Worm (Caenorhabditis elegans) whole organism, L2 larva: ENCODE results near the gene rpb-6.

Experiments used
- C34F6.9 ChIP-seq: fragments of 150-350 bp; optimal IDR thresholded peaks from 2 replicates; lab custom pipeline; 2014; ENCODE audit warnings: missing biosample characterization, missing genetic modification characterization
- R02D3.7 ChIP-seq: fragments of 150-350 bp; optimal IDR thresholded peaks from 2 replicates; lab custom pipeline; 2014; ENCODE audit warnings: missing biosample characterization, missing genetic modification characterization
- Y55F3AM.14 ChIP-seq: fragments of 200-800 bp; sonication (Bioruptor generic); optimal IDR thresholded peaks from 2 replicates; lab custom pipeline; 2018; ENCODE audit warnings: mild to moderate bottlenecking, missing genetic modification characterization, missing compliant biosample characterization
- ZK546.5 ChIP-seq: sonication (generic microtip); optimal IDR thresholded peaks from 2 replicates; lab custom pipeline; 2017; ENCODE audit warnings: missing biosample characterization, missing genetic modification characterization
- alr-1 ChIP-seq: fragments of 150-350 bp; optimal IDR thresholded peaks from 2 replicates; lab custom pipeline; 2014; ENCODE audit warnings: missing biosample characterization, missing genetic modification characterization
- blmp-1 ChIP-seq: sonication (generic microtip); optimal IDR thresholded peaks from 2 replicates; lab custom pipeline; 2017; ENCODE audit warnings: missing genetic modification characterization, mild to moderate bottlenecking, missing compliant biosample characterization, antibody characterized with exemption, moderate library complexity; ENCODE audit not compliant: insufficient read depth
- ceh-16 ChIP-seq: fragments of 150-350 bp; optimal IDR thresholded peaks from 2 replicates; lab custom pipeline; 2014; ENCODE audit warnings: missing biosample characterization, missing genetic modification characterization
- crh-2 ChIP-seq: sonication (generic microtip); optimal IDR thresholded peaks from 2 replicates; lab custom pipeline; 2017; ENCODE audit warnings: missing biosample characterization, missing genetic modification characterization
- dmd-4 ChIP-seq: sonication (generic microtip); optimal IDR thresholded peaks from 2 replicates; lab custom pipeline; 2017; ENCODE audit warnings: missing biosample characterization, missing genetic modification characterization
- egl-27 ChIP-seq: sonication (generic microtip); optimal IDR thresholded peaks from 3 replicates; lab custom pipeline; 2017; ENCODE audit warnings: missing biosample characterization, missing genetic modification reagents, missing genetic modification characterization
- elt-3 ChIP-seq: sonication (generic microtip); optimal IDR thresholded peaks from 2 replicates; lab custom pipeline; 2017; ENCODE audit warnings: missing biosample characterization, missing genetic modification characterization
- fos-1 ChIP-seq: fragments of 150-350 bp; optimal IDR thresholded peaks from 2 replicates; lab custom pipeline; 2014; ENCODE audit warnings: missing biosample characterization, missing genetic modification characterization
- gmeb-1 ChIP-seq: fragments of 150-350 bp; optimal IDR thresholded peaks from 2 replicates; lab custom pipeline; 2014; ENCODE audit warnings: missing biosample characterization, missing genetic modification characterization
- lin-11 ChIP-seq: fragments of 150-350 bp; sonication (generic microtip); optimal IDR thresholded peaks from 2 replicates; lab custom pipeline; 2014; ENCODE audit warnings: missing biosample characterization, missing genetic modification characterization, inconsistent platforms, mixed read lengths
- lin-13 ChIP-seq: fragments of 150-350 bp; optimal IDR thresholded peaks from 2 replicates; lab custom pipeline; 2014; ENCODE audit warnings: missing biosample characterization, missing genetic modification reagents, missing genetic modification characterization
- lin-39 ChIP-seq: fragments of 150-350 bp; optimal IDR thresholded peaks from 2 replicates; lab custom pipeline; 2014; ENCODE audit warnings: missing biosample characterization, missing genetic modification reagents, missing genetic modification characterization
- lsy-2 ChIP-seq, 2 experiments: fragments of 150-350 bp in 1 of 2; sonication (generic microtip) in 1 of 2; optimal IDR thresholded peaks; 2 replicates each; lab custom pipeline; 2014 to 2017; ENCODE audit warnings: missing biosample characterization in 2 of 2, missing genetic modification characterization in 2 of 2
- mbf-1 ChIP-seq: sonication (generic microtip); optimal IDR thresholded peaks from 2 replicates; lab custom pipeline; 2017; ENCODE audit warnings: missing biosample characterization, missing genetic modification characterization
- nhr-10 ChIP-seq: sonication (generic microtip); optimal IDR thresholded peaks from 2 replicates; lab custom pipeline; 2017; ENCODE audit warnings: missing biosample characterization, missing genetic modification characterization
- nhr-11 ChIP-seq: fragments of 150-350 bp; optimal IDR thresholded peaks from 2 replicates; lab custom pipeline; 2014; ENCODE audit warnings: missing biosample characterization, missing genetic modification characterization
- nhr-12 ChIP-seq: fragments of 150-350 bp; optimal IDR thresholded peaks from 2 replicates; lab custom pipeline; 2014; ENCODE audit warnings: missing biosample characterization, missing genetic modification characterization
- nhr-21 ChIP-seq: fragments of 150-350 bp; optimal IDR thresholded peaks from 2 replicates; lab custom pipeline; 2014; ENCODE audit warnings: missing biosample characterization, missing genetic modification characterization
- nhr-23 ChIP-seq: fragments of 150-350 bp; optimal IDR thresholded peaks from 2 replicates; lab custom pipeline; 2014; ENCODE audit warnings: missing biosample characterization, missing genetic modification reagents, missing genetic modification characterization
- nhr-237 ChIP-seq: fragments of 150-350 bp; optimal IDR thresholded peaks from 2 replicates; lab custom pipeline; 2014; ENCODE audit warnings: missing biosample characterization, missing genetic modification characterization
- nhr-25 ChIP-seq: fragments of 150-350 bp; sonication (generic microtip); optimal IDR thresholded peaks from 3 replicates; lab custom pipeline; 2014; ENCODE audit warnings: missing biosample characterization, missing genetic modification characterization
- nhr-77 ChIP-seq: fragments of 150-350 bp; optimal IDR thresholded peaks from 2 replicates; lab custom pipeline; 2014; ENCODE audit warnings: missing biosample characterization, missing genetic modification characterization
- unc-55 ChIP-seq: fragments of 150-350 bp; sonication (generic microtip); optimal IDR thresholded peaks from 3 replicates; lab custom pipeline; 2014; ENCODE audit warnings: missing biosample characterization, missing genetic modification reagents, missing genetic modification characterization
- zag-1 ChIP-seq: fragments of 150-350 bp; optimal IDR thresholded peaks from 2 replicates; lab custom pipeline; 2014; ENCODE audit warnings: missing biosample characterization, missing genetic modification characterization
- ztf-1 ChIP-seq: fragments of 200-800 bp; sonication (Bioruptor generic); conservative IDR thresholded peaks from 2 replicates; pipeline ENCODE4 v1.3.6; 2022; ENCODE audit warnings: missing genetic modification characterization, missing compliant biosample characterization
- ztf-4 ChIP-seq: fragments of 150-350 bp; optimal IDR thresholded peaks from 2 replicates; lab custom pipeline; 2014; ENCODE audit warnings: missing biosample characterization, missing genetic modification characterization

rpb-6 gene

ce11 chrII:10587742-10588141 lies 8.6 kb downstream of the rpb-6 start, which contains the start of gene crn-3:
Gene crn-3 (plus strand): TSS chrII:10588042.
- TF ChIP-seq nhr-25 (tag; lab: Kevin White, UChicago) (no peak), nhr-23 (no peak), Y55F3AM.14 (GFP tag; lab: Kevin White, UChicago) (no peak)

DNA sequence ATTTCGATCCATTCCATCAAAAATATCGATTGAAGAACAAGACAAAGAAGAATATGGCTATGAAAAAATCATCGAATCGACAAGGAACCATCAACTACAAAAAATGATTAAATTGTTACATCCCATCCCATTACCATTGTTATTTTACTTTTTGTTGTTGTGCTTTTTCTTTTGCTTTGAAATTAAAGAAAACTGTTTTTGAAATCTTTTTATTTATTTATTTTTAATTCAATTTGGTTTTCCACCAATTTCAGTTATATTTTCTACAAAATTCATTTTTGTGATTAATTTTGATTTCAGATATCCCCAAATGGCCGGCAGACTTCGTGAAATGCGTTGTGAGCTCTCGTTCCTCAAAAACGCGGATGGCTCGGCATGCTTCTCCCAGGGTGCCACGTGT lies 13.3 kb downstream of the rpb-6 start, which contains the start of gene crn-5:
Gene crn-5, plus strand, starts transcription at position 301 of the 400 bp plus-strand sequence.
- no peak for TF ChIP-seq crh-2 (tag; lab: Kevin White, UChicago)
- TF ChIP-seq nhr-77 (tag; lab: Kevin White, UChicago): no peak
- TF ChIP-seq ztf-1 (GFP tag; lab: Robert Waterston, UW): no peak
- no peak for TF ChIP-seq lin-13 (GFP tag; lab: Kevin White, UChicago)
- TF ChIP-seq C34F6.9: no peak
- TF ChIP-seq ztf-4 (tag; lab: Kevin White, UChicago): no peak
- TF ChIP-seq nhr-23: no peak
- TF ChIP-seq elt-3 (tag; lab: Kevin White, UChicago): no peak
- no peak for TF ChIP-seq nhr-12 (tag; lab: Kevin White, UChicago)
- TF ChIP-seq R02D3.7 (tag; lab: Kevin White, UChicago): no peak
- TF ChIP-seq, all 48 proteins: peak for 0

DNA sequence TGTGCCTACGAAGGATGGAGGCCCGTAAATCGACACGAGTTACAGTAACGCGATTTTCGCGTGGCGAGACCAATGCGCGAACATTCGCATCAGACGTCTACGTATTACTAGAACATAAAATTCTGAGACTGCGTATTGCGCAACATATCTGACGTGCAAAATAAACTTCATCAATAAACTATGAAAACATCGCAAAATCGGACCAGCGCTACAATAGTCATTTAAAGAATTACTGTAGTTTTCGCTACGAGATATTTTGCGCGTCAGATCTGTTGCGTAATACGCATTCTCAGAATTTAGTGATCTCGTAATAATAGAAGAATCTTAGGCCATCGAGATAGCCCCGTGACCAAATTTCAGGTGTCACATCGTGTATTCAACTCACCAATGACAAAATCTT lies 15.1 kb downstream of the rpb-6 start:
- TF ChIP-seq nhr-10 (tag; lab: Kevin White, UChicago): no peak
- TF ChIP-seq, all 48 proteins: peak for 0

DNA sequence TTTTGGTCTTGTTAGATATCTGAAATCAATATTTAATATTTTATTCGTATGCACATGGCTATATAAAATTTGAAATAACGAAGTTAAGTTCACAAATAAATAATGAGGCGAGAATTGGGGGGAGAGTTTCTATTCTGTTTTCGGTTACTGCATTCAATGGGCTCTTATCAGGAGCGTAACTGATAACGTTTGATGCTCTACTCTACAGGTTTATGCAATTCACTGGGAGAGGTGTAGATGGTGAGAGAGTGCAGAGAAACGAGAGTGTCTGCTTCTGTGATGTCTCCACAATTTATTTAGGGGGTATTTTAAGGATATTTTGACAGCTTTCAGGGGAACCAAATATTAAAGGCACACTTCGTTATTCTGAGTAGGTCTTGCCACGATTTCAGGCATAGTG lies 15.6 kb downstream of the rpb-6 start, which contains the start of gene C14A4.6:
Gene C14A4.6, minus strand, starts transcription at position 19 of the 400 bp plus-strand sequence.
- TF ChIP-seq R02D3.7 (tag; lab: Kevin White, UChicago): no peak
- TF ChIP-seq crh-2 (tag; lab: Kevin White, UChicago): peak; percentile 54
- peak; percentile 74 for TF ChIP-seq fos-1
- TF ChIP-seq lin-11 (tag; lab: Kevin White, UChicago): no peak
- no peak for TF ChIP-seq egl-27
- no peak for TF ChIP-seq nhr-237 (tag; lab: Kevin White, UChicago)
- TF ChIP-seq lin-39 (tag; lab: Kevin White, UChicago): no peak
- no peak for TF ChIP-seq nhr-10 (tag; lab: Kevin White, UChicago)
- no peak for TF ChIP-seq lsy-2 (tag; optimal IDR thresholded peaks at IDR 0.05; lab: Kevin White, UChicago)

DNA sequence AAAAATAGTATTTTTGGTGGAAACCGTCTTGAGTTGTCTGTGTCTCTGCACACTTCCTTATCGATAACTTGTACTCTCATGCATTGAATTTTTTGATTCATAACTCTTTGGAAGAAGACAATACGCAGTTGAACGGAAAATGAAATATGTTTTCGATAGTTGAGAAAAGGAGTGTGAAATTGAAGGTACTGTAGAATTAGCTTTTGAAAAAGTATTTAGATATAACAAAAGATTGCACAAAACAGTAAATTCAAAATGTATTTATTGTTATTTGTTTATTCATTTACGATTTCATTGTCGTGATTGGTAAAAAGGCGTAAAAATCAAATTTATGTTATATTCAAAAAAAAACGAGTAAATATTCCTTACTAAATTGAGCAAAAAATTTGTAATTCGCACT lies 17.3 kb downstream of the rpb-6 start, which contains the start of gene C14A4.7:
Gene C14A4.7, minus strand, starts transcription at position 101 of the 400 bp plus-strand sequence.
- TF ChIP-seq nhr-21 (tag; lab: Kevin White, UChicago) (no peak), lin-13 (GFP tag; lab: Kevin White, UChicago) (no peak), fos-1 (peak; percentile 37), C34F6.9 (no peak), gmeb-1 (no peak), dmd-4 (no peak)
- TF ChIP-seq, all 48 proteins: peak for 1

DNA sequence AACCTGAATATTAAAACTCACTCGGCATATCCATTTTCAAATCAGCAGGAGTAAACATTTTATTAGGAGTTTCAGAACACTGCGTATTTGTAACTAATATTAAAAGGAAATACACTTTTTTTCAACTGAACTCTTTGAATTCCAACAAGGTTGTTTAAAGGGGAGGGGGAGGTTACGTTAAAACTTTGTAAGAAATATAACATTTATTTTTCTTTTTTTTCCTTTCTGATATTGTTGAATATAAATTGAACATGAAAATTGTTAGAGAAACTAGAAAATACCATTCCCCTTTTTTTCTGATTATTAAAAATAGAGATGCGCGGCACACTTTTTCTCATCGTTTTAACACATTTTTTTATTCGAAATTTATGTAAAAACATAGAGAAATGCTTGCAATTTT lies 18.9 kb downstream of the rpb-6 start, which contains the start of gene C14A4.8:
Gene C14A4.8, minus strand, starts transcription at position 101 of the 400 bp plus-strand sequence.
- no peak for TF ChIP-seq ceh-16 (tag; lab: Kevin White, UChicago)
- no peak for TF ChIP-seq nhr-11

ce11 chrII:10598970-10599369 lies 19.8 kb downstream of the rpb-6 start, which contains the start of gene C14A4.9:
Gene C14A4.9 (plus strand): TSS chrII:10599337.
- TF ChIP-seq nhr-21 (tag; lab: Kevin White, UChicago) (no peak), ztf-1 (GFP tag; lab: Robert Waterston, UW) (no peak), nhr-25 (tag; lab: Kevin White, UChicago) (no peak), blmp-1 (tag; lab: Kevin White, UChicago) (peak; percentile 26)

- TF ChIP-seq R02D3.7 (tag; lab: Kevin White, UChicago): no peak
- no peak for TF ChIP-seq alr-1 (tag; lab: Kevin White, UChicago)
- TF ChIP-seq mbf-1 (tag; lab: Kevin White, UChicago): no peak
- no peak for TF ChIP-seq nhr-23
- no peak for TF ChIP-seq lsy-2 (tag; optimal IDR thresholded peaks at IDR 0.05; lab: Kevin White, UChicago)
- no peak for TF ChIP-seq zag-1 (tag; lab: Kevin White, UChicago)
- TF ChIP-seq ZK546.5 (tag; lab: Kevin White, UChicago): no peak
- TF ChIP-seq unc-55: no peak
- TF ChIP-seq, all 48 proteins: peak for 0
These were observed 23.0 kb downstream of the rpb-6 start, which contains the start of gene srv-2 for ce11 chrII:10602184-10602583. Gene srv-2 (minus strand): TSS chrII:10602284.
